Worm (Caenorhabditis elegans): ENCODE data around the gene R07B7.2.

ce11 chrV:12011686-12012085 lies 47.9 kb downstream of the R07B7.2 start:
- no peak for TF ChIP-seq lin-13 (GFP tag; optimal IDR thresholded peaks at IDR 0.05)
- no peak for TF ChIP-seq unc-62 (GFP tag; optimal IDR thresholded peaks at IDR 0.05)
- no peak for TF ChIP-seq mab-5 (tag; optimal IDR thresholded peaks at IDR 0.05)
- no peak for TF ChIP-seq zag-1 (tag; optimal IDR thresholded peaks at IDR 0.05)
- TF ChIP-seq nhr-77 (tag; optimal IDR thresholded peaks at IDR 0.05): no peak
- no peak for TF ChIP-seq F13H6.1 (tag; optimal IDR thresholded peaks at IDR 0.05)
- TF ChIP-seq lin-39 (tag; optimal IDR thresholded peaks at IDR 0.05): no peak
